Fruit fly (Drosophila melanogaster) whole organism, embryonic: ENCODE results near the gene CG31664.
A peak's percentile ranks its signal among the peaks of the same experiment; 100 is the strongest.

ENCODE experiments used
- BEAF-32 ChIP-seq: fragments of 200-800 bp; sonication (Bioruptor generic); optimal IDR thresholded peaks from 3 replicates; lab custom pipeline; 2017; ENCODE audit warnings: missing biosample characterization, missing genetic modification characterization, mild to moderate bottlenecking, moderate library complexity, missing genetic modification reagents
- C15 ChIP-seq: fragments of 200-800 bp; sonication (Bioruptor generic); IDR thresholded peaks from 3 replicates; pipeline ENCODE4 v1.3.6; 2022; ENCODE audit warnings: missing biosample characterization, missing genetic modification characterization
- CG10366 ChIP-seq: fragments of 200-800 bp; sonication (Bioruptor generic); IDR thresholded peaks from 2 replicates; pipeline ENCODE4 v1.3.6; 2022; ENCODE audit warnings: missing biosample characterization, missing genetic modification characterization
- CG13123 ChIP-seq: fragments of 200-800 bp; sonication (Bioruptor generic); optimal IDR thresholded peaks from 2 replicates; lab custom pipeline; 2016; ENCODE audit warnings: missing biosample characterization, missing genetic modification characterization
- CG14667 ChIP-seq: fragments of 200-800 bp; sonication (Bioruptor generic); IDR thresholded peaks from 2 replicates; pipeline ENCODE4 v1.3.6; 2022; ENCODE audit warnings: missing biosample characterization, missing genetic modification characterization
- CG15073 ChIP-seq: fragments of 200-800 bp; sonication (Bioruptor generic); optimal IDR thresholded peaks from 2 replicates; lab custom pipeline; 2016; ENCODE audit warnings: missing biosample characterization, missing genetic modification characterization
- CG1647 ChIP-seq: fragments of 200-800 bp; sonication (Bioruptor generic); optimal IDR thresholded peaks from 3 replicates; lab custom pipeline; 2016; ENCODE audit warnings: missing biosample characterization, missing genetic modification characterization
- CG17829 ChIP-seq: fragments of 200-800 bp; optimal IDR thresholded peaks from 2 replicates; lab custom pipeline; 2019; ENCODE audit warnings: missing biosample characterization, mild to moderate bottlenecking, missing genetic modification characterization, moderate library complexity
- CG18599 ChIP-seq: fragments of 200-800 bp; sonication (Bioruptor generic); optimal IDR thresholded peaks from 3 replicates; lab custom pipeline; 2017; ENCODE audit warnings: missing biosample characterization, missing genetic modification characterization, mild to moderate bottlenecking, moderate library complexity, missing genetic modification reagents
- CG3065 ChIP-seq: fragments of 200-800 bp; sonication (Bioruptor generic); optimal IDR thresholded peaks from 2 replicates; lab custom pipeline; 2016; ENCODE audit warnings: missing biosample characterization, missing genetic modification characterization
- CG31441 ChIP-seq: fragments of 200-800 bp; sonication (Bioruptor generic); IDR thresholded peaks from 2 replicates; pipeline ENCODE4 v1.3.6; 2022; ENCODE audit warnings: missing biosample characterization, missing genetic modification characterization
- CG4360 ChIP-seq: fragments of 200-800 bp; sonication (Bioruptor generic); IDR thresholded peaks from 2 replicates; pipeline ENCODE4 v1.3.6; 2022; ENCODE audit warnings: missing biosample characterization, missing genetic modification characterization
- CG4404 ChIP-seq: fragments of 200-800 bp; sonication (Bioruptor generic); IDR thresholded peaks from 2 replicates; pipeline ENCODE4 v1.3.6; 2022; ENCODE audit warnings: missing biosample characterization, missing genetic modification characterization
- CG6272 ChIP-seq: fragments of 200-800 bp; sonication (Bioruptor generic); IDR thresholded peaks from 2 replicates; pipeline ENCODE4 v1.3.6; 2022; ENCODE audit warnings: missing biosample characterization, missing genetic modification characterization
- CG7556 ChIP-seq: fragments of 200-800 bp; sonication (Bioruptor generic); optimal IDR thresholded peaks from 2 replicates; lab custom pipeline; 2017; ENCODE audit warnings: missing biosample characterization, mild to moderate bottlenecking, missing genetic modification characterization
- CG7839 ChIP-seq: fragments of 200-800 bp; sonication (Bioruptor generic); optimal IDR thresholded peaks from 3 replicates; lab custom pipeline; 2018; ENCODE audit warnings: missing biosample characterization, mild to moderate bottlenecking, missing genetic modification characterization, moderate library complexity
- CoRest ChIP-seq: fragments of 200-800 bp; sonication (Bioruptor generic); optimal IDR thresholded peaks from 3 replicates; lab custom pipeline; 2018; ENCODE audit warnings: missing biosample characterization, mild to moderate bottlenecking, missing genetic modification characterization, moderate library complexity
- D19A ChIP-seq: fragments of 200-800 bp; optimal IDR thresholded peaks from 3 replicates; lab custom pipeline; 2019; ENCODE audit warnings: missing biosample characterization, mild to moderate bottlenecking, missing genetic modification characterization, moderate library complexity
- Dfd ChIP-seq, 2 experiments: fragments of >200 bp; optimal IDR thresholded peaks; 2 replicates each; lab custom pipeline; 2017; ENCODE audit warnings: missing biosample characterization in 2 of 2, missing genetic modification characterization in 2 of 2
- E2f2 ChIP-seq: fragments of 200-800 bp; sonication (Bioruptor generic); IDR thresholded peaks from 2 replicates; pipeline ENCODE4 v1.3.6; 2022; ENCODE audit warnings: missing biosample characterization, missing genetic modification characterization
- Hey ChIP-seq: fragments of 200-800 bp; sonication (Bioruptor generic); optimal IDR thresholded peaks from 3 replicates; lab custom pipeline; 2018; ENCODE audit warnings: missing biosample characterization, mild to moderate bottlenecking, missing genetic modification characterization
- Hr51 ChIP-seq, 2 experiments: fragments of 200-800 bp; sonication (Bioruptor generic); optimal IDR thresholded peaks; 2 replicates in 1 of 2; 3 replicates in 1 of 2; lab custom pipeline; 2016 to 2018; ENCODE audit warnings: missing biosample characterization in 2 of 2, missing genetic modification characterization in 2 of 2, mild to moderate bottlenecking in 1 of 2, moderate library complexity in 1 of 2
- MESR4 ChIP-seq: fragments of 200-800 bp; sonication (Bioruptor generic); optimal IDR thresholded peaks from 2 replicates; lab custom pipeline; 2018; ENCODE audit warnings: missing biosample characterization, mild to moderate bottlenecking, missing genetic modification characterization, moderate library complexity
- Meics ChIP-seq: fragments of 200-800 bp; sonication (Bioruptor generic); optimal IDR thresholded peaks from 2 replicates; lab custom pipeline; 2017; ENCODE audit warnings: missing biosample characterization, mild to moderate bottlenecking, missing genetic modification characterization
- Mes4 ChIP-seq: fragments of 200-800 bp; sonication (Bioruptor generic); optimal IDR thresholded peaks from 2 replicates; lab custom pipeline; 2016; ENCODE audit warnings: missing biosample characterization, missing genetic modification characterization
- NC2α ChIP-seq: fragments of 200-800 bp; sonication (Bioruptor generic); optimal IDR thresholded peaks from 2 replicates; lab custom pipeline; 2016; ENCODE audit warnings: missing biosample characterization, missing genetic modification characterization
- Stat92E ChIP-seq, 3 experiments: fragments of >200 bp in 2 of 3; fragments of 200-800 bp in 1 of 3; sonication (Bioruptor generic) in 1 of 3; optimal IDR thresholded peaks; 2 replicates each; lab custom pipeline; 2017 to 2019; ENCODE audit warnings: missing biosample characterization in 3 of 3, missing genetic modification characterization in 3 of 3, mild to moderate bottlenecking in 1 of 3, moderate library complexity in 1 of 3
- Taf1 ChIP-seq: fragments of 200-800 bp; sonication (Bioruptor generic); IDR thresholded peaks from 2 replicates; pipeline ENCODE4 v1.3.6; 2022; ENCODE audit warnings: missing biosample characterization, missing genetic modification characterization
- abd-A ChIP-seq: fragments of 200-800 bp; sonication (Bioruptor generic); optimal IDR thresholded peaks from 3 replicates; lab custom pipeline; 2019; ENCODE audit warnings: missing biosample characterization, mild to moderate bottlenecking, missing genetic modification characterization, moderate library complexity
- dmrt99B ChIP-seq: fragments of 200-800 bp; sonication (Bioruptor generic); optimal IDR thresholded peaks from 2 replicates; lab custom pipeline; 2018; ENCODE audit warnings: missing biosample characterization, mild to moderate bottlenecking, missing genetic modification characterization, moderate library complexity
- gce ChIP-seq: fragments of 200-800 bp; sonication (Bioruptor generic); IDR thresholded peaks from 3 replicates; pipeline ENCODE4 v1.3.6; 2022; ENCODE audit warnings: missing biosample characterization, missing genetic modification characterization
- grau ChIP-seq: fragments of 200-800 bp; optimal IDR thresholded peaks from 3 replicates; lab custom pipeline; 2019; ENCODE audit warnings: missing biosample characterization, mild to moderate bottlenecking, missing genetic modification characterization, moderate library complexity
- hb ChIP-seq: fragments of 200-800 bp; sonication (Bioruptor generic); IDR thresholded peaks from 3 replicates; pipeline ENCODE4 v1.3.6; 2022; ENCODE audit warnings: missing biosample characterization, missing genetic modification characterization; ENCODE audit not compliant: partially characterized antibody
- klu ChIP-seq: fragments of 200-800 bp; sonication (Bioruptor generic); IDR thresholded peaks from 2 replicates; pipeline ENCODE4 v1.3.6; 2022; ENCODE audit warnings: missing biosample characterization, missing genetic modification characterization
- lab ChIP-seq: fragments of 200-800 bp; sonication (Bioruptor generic); optimal IDR thresholded peaks from 3 replicates; lab custom pipeline; 2017; ENCODE audit warnings: missing biosample characterization, missing genetic modification characterization, mild to moderate bottlenecking, moderate library complexity, missing genetic modification reagents
- mirr ChIP-seq: fragments of 200-800 bp; sonication (Bioruptor generic); optimal IDR thresholded peaks from 3 replicates; lab custom pipeline; 2018; ENCODE audit warnings: missing biosample characterization, mild to moderate bottlenecking, missing genetic modification characterization
- nerfin-1 ChIP-seq: fragments of 200-800 bp; sonication (Bioruptor generic); optimal IDR thresholded peaks from 3 replicates; lab custom pipeline; 2019; ENCODE audit warnings: missing biosample characterization, mild to moderate bottlenecking, missing genetic modification characterization, moderate library complexity
- onecut ChIP-seq: fragments of 200-800 bp; sonication (Bioruptor generic); IDR thresholded peaks from 2 replicates; pipeline ENCODE4 v1.3.6; 2022; ENCODE audit warnings: missing biosample characterization, missing genetic modification characterization
- pb ChIP-seq: fragments of 200-800 bp; sonication (Bioruptor generic); optimal IDR thresholded peaks from 3 replicates; lab custom pipeline; 2016; ENCODE audit warnings: missing biosample characterization, missing genetic modification characterization
- pros ChIP-seq: fragments of 200-800 bp; sonication (Bioruptor generic); optimal IDR thresholded peaks from 3 replicates; lab custom pipeline; 2019; ENCODE audit warnings: missing biosample characterization, mild to moderate bottlenecking, missing genetic modification characterization, moderate library complexity
- tgo ChIP-seq: fragments of 200-800 bp; sonication (Bioruptor generic); IDR thresholded peaks from 3 replicates; pipeline ENCODE4 v1.3.6; 2022; ENCODE audit warnings: missing biosample characterization, missing genetic modification characterization
- trh ChIP-seq: fragments of 200-800 bp; sonication (Bioruptor generic); optimal IDR thresholded peaks from 2 replicates; lab custom pipeline; 2016; ENCODE audit warnings: missing biosample characterization, missing genetic modification characterization

CG31664 gene

DNA sequence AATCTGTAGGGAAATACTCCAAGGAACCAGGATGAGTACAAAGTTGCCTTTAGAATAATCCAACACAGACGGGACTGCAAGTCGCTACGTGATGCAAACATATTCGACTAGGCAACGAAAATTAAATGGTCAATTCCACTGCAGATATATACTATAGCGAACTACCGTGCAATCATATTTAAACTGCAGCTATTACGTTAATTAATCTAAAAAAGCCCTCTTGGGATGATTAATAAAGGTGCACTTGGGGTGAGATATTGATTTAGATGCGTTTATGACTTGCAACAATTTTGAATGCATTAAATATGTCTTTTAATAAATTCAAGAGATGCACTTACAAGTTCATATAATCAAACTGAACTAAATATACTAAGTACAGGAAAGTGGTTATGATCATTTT is 34.6 kb downstream of the CG31664 start, which contains the start of gene Gr22c:
Gene Gr22c (minus strand): TSS at position 101 of the 400 bp plus-strand sequence.
- no peak for TF ChIP-seq CG13123 (GFP tag; lab: Kevin White, UChicago)
- TF ChIP-seq BEAF-32 (GFP tag; lab: Kevin White, UChicago): no peak
- no peak for TF ChIP-seq CG3065 (GFP tag; lab: Kevin White, UChicago)
- TF ChIP-seq CoRest (tag; lab: Kevin White, UChicago): no peak
- TF ChIP-seq trh (GFP tag; lab: Kevin White, UChicago): no peak
- no peak for TF ChIP-seq NC2α (GFP tag; lab: Kevin White, UChicago)
- no peak for TF ChIP-seq Meics
- no peak for TF ChIP-seq Stat92E (GFP tag; optimal IDR thresholded peaks at IDR 0.05; lab: Kevin White, UChicago)
- no peak for TF ChIP-seq D19A (tag; lab: Kevin White, UChicago)
- TF ChIP-seq CG4404: no peak
- TF ChIP-seq CG15073 (GFP tag; lab: Kevin White, UChicago): no peak
- no peak for TF ChIP-seq CG31441 (GFP tag; lab: Robert Waterston, UW)
- no peak for TF ChIP-seq E2f2 (GFP tag; lab: Robert Waterston, UW)
- TF ChIP-seq dmrt99B: no peak

DNA sequence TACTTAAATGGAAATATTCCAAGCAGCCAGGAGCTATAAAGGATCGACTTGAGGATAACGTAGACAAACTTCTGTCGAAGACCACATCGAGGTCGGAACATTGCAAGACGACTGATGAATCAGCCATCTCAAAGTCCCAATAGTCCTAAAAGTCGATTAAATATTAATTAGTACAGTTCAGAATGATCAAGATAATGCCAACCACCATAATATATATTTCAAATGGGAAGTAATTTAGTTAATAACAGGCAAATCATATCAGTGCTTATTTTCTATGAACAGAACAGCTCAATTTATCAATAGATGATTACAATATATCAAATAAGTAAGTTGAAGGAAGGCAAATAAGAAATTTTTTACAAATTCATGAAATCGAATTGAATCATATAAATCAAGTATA is 36.0 kb downstream of the CG31664 start, which contains the start of gene Gr22d:
Gene Gr22d (minus strand): TSS at position 101 of the 400 bp plus-strand sequence.
- TF ChIP-seq Taf1 (GFP tag; lab: Robert Waterston, UW) (no peak), CG1647 (GFP tag; lab: Kevin White, UChicago) (no peak), grau (no peak), CG17829 (tag; lab: Kevin White, UChicago) (no peak), CG14667 (GFP tag; lab: Robert Waterston, UW) (no peak), Hey (tag; lab: Kevin White, UChicago) (no peak), CG7556 (GFP tag; lab: Kevin White, UChicago) (no peak), tgo (no peak), pb (GFP tag; lab: Kevin White, UChicago) (no peak), MESR4 (GFP tag; lab: Kevin White, UChicago) (no peak), CG4360 (no peak), CG10366 (GFP tag; lab: Robert Waterston, UW) (no peak)

DNA sequence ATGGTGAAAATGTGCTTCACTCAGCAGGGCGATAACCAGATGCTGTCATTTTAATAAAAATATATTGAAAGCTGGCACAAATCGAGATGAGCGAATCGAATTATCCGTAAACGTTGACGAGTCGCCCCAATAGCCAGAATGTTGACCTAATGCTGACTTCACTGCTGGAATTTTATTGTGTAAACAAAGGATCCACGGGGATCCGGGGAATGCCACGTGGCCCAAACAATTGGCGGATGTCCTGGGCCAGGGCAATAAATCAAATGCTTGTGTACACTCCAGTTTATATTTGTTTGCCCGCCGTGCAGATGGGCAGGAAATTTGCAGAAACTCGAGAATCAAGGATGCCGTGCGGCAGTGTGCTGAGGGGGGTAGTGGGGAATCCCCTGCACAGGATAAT is 38.4 kb downstream of the CG31664 start:
- no peak for TF ChIP-seq CG7839
- TF ChIP-seq gce: no peak
- TF ChIP-seq pros (GFP tag; lab: Kevin White, UChicago): no peak
- peak; percentile 23 for TF ChIP-seq mirr (GFP tag; lab: Kevin White, UChicago)
- no peak for TF ChIP-seq hb (GFP tag; lab: Robert Waterston, UW)
- peak; percentile 19 for TF ChIP-seq lab (GFP tag; lab: Kevin White, UChicago)
- TF ChIP-seq Dfd (GFP tag; optimal IDR thresholded peaks at IDR 0.05; lab: Kevin White, UChicago): no peak
- no peak for TF ChIP-seq klu (GFP tag; lab: Robert Waterston, UW)
- peak; percentile 81 for TF ChIP-seq Hey (tag; lab: Kevin White, UChicago)
- TF ChIP-seq CG18599: peak; percentile 41
- TF ChIP-seq nerfin-1: peak; percentile 54
- no peak for TF ChIP-seq CG6272 (GFP tag; lab: Robert Waterston, UW)
- TF ChIP-seq abd-A (tag; lab: Kevin White, UChicago): peak; percentile 76
- no peak for TF ChIP-seq C15 (GFP tag; lab: Robert Waterston, UW)
- TF ChIP-seq Hr51 (GFP tag; optimal IDR thresholded peaks at IDR 0.05; lab: Kevin White, UChicago): no peak
- TF ChIP-seq Mes4 (GFP tag; lab: Kevin White, UChicago): no peak
- peak; percentile 44 for TF ChIP-seq onecut (GFP tag; lab: Robert Waterston, UW)
